Worm (Caenorhabditis elegans) whole organism, L2 larva: ENCODE data around the gene cubn-1.

Experiments
- R02D3.7 ChIP-seq: fragments of 150-350 bp; optimal IDR thresholded peaks from 2 replicates; lab custom pipeline; 2014; ENCODE audit warnings: missing biosample characterization, missing genetic modification characterization
- ZK546.5 ChIP-seq: sonication (generic microtip); optimal IDR thresholded peaks from 2 replicates; lab custom pipeline; 2017; ENCODE audit warnings: missing biosample characterization, missing genetic modification characterization
- ama-1 ChIP-seq: fragments of 150-350 bp; optimal IDR thresholded peaks from 2 replicates; lab custom pipeline; 2018; ENCODE audit warnings: inconsistent platforms
- ceh-82 ChIP-seq: fragments of 150-350 bp; optimal IDR thresholded peaks from 2 replicates; lab custom pipeline; 2014; ENCODE audit warnings: missing biosample characterization, missing genetic modification characterization
- lsy-2 ChIP-seq, 2 experiments: fragments of 150-350 bp in 1 of 2; sonication (generic microtip) in 1 of 2; optimal IDR thresholded peaks; 2 replicates each; lab custom pipeline; 2014 to 2017; ENCODE audit warnings: missing biosample characterization in 2 of 2, missing genetic modification characterization in 2 of 2
- nhr-12 ChIP-seq: fragments of 150-350 bp; optimal IDR thresholded peaks from 2 replicates; lab custom pipeline; 2014; ENCODE audit warnings: missing biosample characterization, missing genetic modification characterization
- nhr-25 ChIP-seq: fragments of 150-350 bp; sonication (generic microtip); optimal IDR thresholded peaks from 3 replicates; lab custom pipeline; 2014; ENCODE audit warnings: missing biosample characterization, missing genetic modification characterization
- skn-1 ChIP-seq: sonication (generic microtip); optimal IDR thresholded peaks from 2 replicates; lab custom pipeline; 2017; ENCODE audit warnings: missing biosample characterization, missing genetic modification characterization
- unc-55 ChIP-seq: fragments of 150-350 bp; sonication (generic microtip); optimal IDR thresholded peaks from 3 replicates; lab custom pipeline; 2014; ENCODE audit warnings: missing biosample characterization, missing genetic modification reagents, missing genetic modification characterization
- zag-1 ChIP-seq: fragments of 150-350 bp; optimal IDR thresholded peaks from 2 replicates; lab custom pipeline; 2014; ENCODE audit warnings: missing biosample characterization, missing genetic modification characterization
- ztf-11 ChIP-seq: sonication (generic microtip); optimal IDR thresholded peaks from 2 replicates; lab custom pipeline; 2017; ENCODE audit warnings: missing biosample characterization, missing genetic modification characterization

DNA sequence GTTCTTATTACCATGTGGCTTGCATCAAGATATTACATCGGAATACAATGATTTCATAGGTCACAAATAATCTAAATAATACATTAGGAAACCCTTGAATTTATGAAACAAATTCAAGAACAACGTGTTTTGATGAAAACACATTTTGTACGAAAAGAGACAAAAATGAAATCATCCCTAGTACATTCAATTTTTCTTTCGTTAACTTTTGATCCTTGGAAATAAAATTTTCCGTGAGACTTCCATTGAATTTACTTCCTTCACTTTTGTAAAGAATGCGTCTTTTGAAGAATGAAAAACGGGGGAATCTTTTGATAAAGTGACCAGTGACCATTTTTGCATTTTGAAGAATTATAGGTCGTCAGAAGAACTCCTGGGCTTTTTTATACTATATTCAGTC is 62.6 kb downstream of the cubn-1 start:
- TF ChIP-seq zag-1 (tag; lab: Kevin White, UChicago), result no peak
- no peak for TF ChIP-seq ceh-82 (tag; lab: Kevin White, UChicago)
- no peak for TF ChIP-seq ama-1
- TF ChIP-seq skn-1 (tag; lab: Kevin White, UChicago), result no peak
- no peak for TF ChIP-seq nhr-25
- no peak for TF ChIP-seq lsy-2 (tag; optimal IDR thresholded peaks at IDR 0.05; lab: Kevin White, UChicago)
- TF ChIP-seq unc-55 (GFP tag; lab: Kevin White, UChicago), result no peak
- no peak for TF ChIP-seq ZK546.5 (tag; lab: Kevin White, UChicago)
- no peak for TF ChIP-seq ztf-11
- no peak for TF ChIP-seq R02D3.7 (tag; lab: Kevin White, UChicago)
- TF ChIP-seq nhr-12 (tag; lab: Kevin White, UChicago), result no peak
